Worm (Caenorhabditis elegans): Measurements from ENCODE around the gene srv-7.

DNA sequence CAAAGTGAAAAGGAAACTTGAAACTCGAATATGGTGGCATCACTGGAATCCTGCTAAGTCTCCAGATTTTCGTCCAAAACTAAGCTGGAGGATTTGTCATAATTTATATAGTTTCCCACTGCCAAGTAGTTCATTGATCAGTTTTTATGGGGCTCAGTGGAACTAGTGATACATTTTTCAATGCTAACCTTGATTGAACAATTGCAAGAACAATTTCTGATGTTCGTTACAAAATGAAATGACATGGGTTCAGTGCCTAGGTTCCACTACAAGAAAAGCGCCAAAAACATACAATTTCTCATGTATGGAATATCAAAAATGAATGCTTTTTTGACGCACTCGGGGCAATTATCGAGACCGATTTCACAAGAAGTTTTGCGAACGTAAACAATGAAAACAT, 26.0 kb downstream of the srv-7 start:
- TF ChIP-seq ztf-11 (tag; optimal IDR thresholded peaks at IDR 0.05) (no peak), zip-8 (tag; optimal IDR thresholded peaks at IDR 0.05) (no peak), mls-2 (tag; optimal IDR thresholded peaks at IDR 0.05) (no peak), cnd-1 (tag; optimal IDR thresholded peaks at IDR 0.05) (no peak), snpc-4 (tag; optimal IDR thresholded peaks at IDR 0.05) (no peak), lsy-2 (tag; optimal IDR thresholded peaks at IDR 0.05) (no peak), elt-3 (tag; optimal IDR thresholded peaks at IDR 0.05) (no peak), pha-4 (tag; optimal IDR thresholded peaks at IDR 0.05) (no peak), tbx-8 (GFP tag; optimal IDR thresholded peaks at IDR 0.05) (no peak), nhr-76 (tag; optimal IDR thresholded peaks at IDR 0.05) (no peak), ceh-43 (GFP tag; optimal IDR thresholded peaks at IDR 0.05) (no peak), unc-62 (GFP tag; optimal IDR thresholded peaks at IDR 0.05) (no peak)

All from whole organism, mixed stage, embryonic.